Fruit fly (Drosophila melanogaster): ENCODE measurements around the gene CG4098.

DNA sequence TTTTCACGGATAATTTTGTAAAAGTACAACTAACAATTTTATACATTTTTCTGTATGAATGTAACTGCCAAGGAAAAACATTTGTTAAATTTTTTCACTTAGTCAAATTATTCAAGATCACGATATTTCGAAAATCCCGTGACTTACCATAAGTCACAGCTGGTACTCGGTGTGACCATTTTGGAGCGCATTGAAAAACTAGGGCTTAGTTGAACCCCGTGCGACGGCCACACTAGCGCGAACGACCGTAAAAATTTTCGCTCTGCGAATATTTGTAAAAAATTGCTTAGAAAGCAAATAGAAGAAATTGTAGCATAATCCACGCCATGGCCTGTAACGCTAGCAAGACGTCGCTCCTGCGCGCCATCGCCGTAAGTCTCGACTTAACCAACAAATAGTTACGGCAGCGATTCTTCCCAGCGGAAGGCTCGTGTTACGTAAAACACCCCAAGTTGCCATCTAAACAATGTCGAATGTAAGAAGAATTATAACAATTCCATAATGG lies 25.0 kb downstream of the CG4098 start, which contains the start of gene UQCR-C2:
- no peak for TF ChIP-seq h (optimal IDR thresholded peaks at IDR 0.05)
- no peak for TF ChIP-seq psq (optimal IDR thresholded peaks at IDR 0.05)
